Fruit fly (Drosophila melanogaster): ENCODE measurements around the gene bbg.
A peak's percentile ranks its signal among the peaks of the same experiment; 100 is the strongest.

bbg gene

dm6 chr3L:14536042-14536684 lies at the start of gene bbg, which contains the start of gene CG43246:
bbg (minus strand) TSS chr3L:14536276.
CG43246 (plus strand) TSS chr3L:14536634.
- TF ChIP-seq CTCF (optimal IDR thresholded peaks at IDR 0.05): no peak

dm6 chr3L:14583803-14584202 lies 47.7 kb upstream of the bbg start:
- TF ChIP-seq CTCF (optimal IDR thresholded peaks at IDR 0.05) (no peak), CG8478 (optimal IDR thresholded peaks at IDR 0.05) (no peak)

- TF ChIP-seq CG8478 (optimal IDR thresholded peaks at IDR 0.05) (no peak), CTCF (optimal IDR thresholded peaks at IDR 0.05) (no peak)
Observed at dm6 chr3L:14582736-14583135, 46.7 kb upstream of the bbg start.

- no peak for TF ChIP-seq CTCF (optimal IDR thresholded peaks at IDR 0.05)
- TF ChIP-seq CG8478 (optimal IDR thresholded peaks at IDR 0.05): no peak
Observed at dm6 chr3L:14580294-14580693, 44.2 kb upstream of the bbg start.

- TF ChIP-seq CTCF (optimal IDR thresholded peaks at IDR 0.05) (peak in 1 of 2 experiments; percentile 37), CG8478 (optimal IDR thresholded peaks at IDR 0.05) (no peak)
Observed at dm6 chr3L:14578896-14579295, 42.8 kb upstream of the bbg start.

- TF ChIP-seq CG8478 (optimal IDR thresholded peaks at IDR 0.05) (no peak), CTCF (optimal IDR thresholded peaks at IDR 0.05) (no peak)
Observed at dm6 chr3L:14575974-14576373, 39.9 kb upstream of the bbg start.

dm6 chr3L:14574649-14575048 lies 38.6 kb upstream of the bbg start:
- TF ChIP-seq CTCF (optimal IDR thresholded peaks at IDR 0.05) (no peak), CG8478 (optimal IDR thresholded peaks at IDR 0.05) (no peak)

- no peak for TF ChIP-seq CTCF (optimal IDR thresholded peaks at IDR 0.05)
- no peak for TF ChIP-seq CG8478 (optimal IDR thresholded peaks at IDR 0.05)
Observed at dm6 chr3L:14569620-14570537, 33.8 kb upstream of the bbg start.

- no peak for TF ChIP-seq CTCF (optimal IDR thresholded peaks at IDR 0.05)
- TF ChIP-seq CG8478 (optimal IDR thresholded peaks at IDR 0.05): no peak
Observed at dm6 chr3L:14567140-14567539, 31.1 kb upstream of the bbg start, which contains the start of gene CG42758. CG42758 (plus strand) TSS chr3L:14567440.

- TF ChIP-seq CTCF (optimal IDR thresholded peaks at IDR 0.05) (no peak), CG8478 (optimal IDR thresholded peaks at IDR 0.05) (no peak)
Observed at dm6 chr3L:14565134-14565587, 29.1 kb upstream of the bbg start.

- no peak for TF ChIP-seq CG8478 (optimal IDR thresholded peaks at IDR 0.05)
- no peak for TF ChIP-seq CTCF (optimal IDR thresholded peaks at IDR 0.05)
Observed at dm6 chr3L:14564404-14564803, 28.3 kb upstream of the bbg start.

dm6 chr3L:14563461-14563860 lies 27.4 kb upstream of the bbg start:
- TF ChIP-seq CTCF (optimal IDR thresholded peaks at IDR 0.05) (peak; percentile 22 to 50), CG8478 (optimal IDR thresholded peaks at IDR 0.05) (no peak)

- TF ChIP-seq CTCF (optimal IDR thresholded peaks at IDR 0.05) (peak; percentile 94), CG8478 (optimal IDR thresholded peaks at IDR 0.05) (no peak)
Observed at dm6 chr3L:14562672-14563071, 26.6 kb upstream of the bbg start.

dm6 chr3L:14560664-14561063 lies 24.6 kb upstream of the bbg start, which contains the start of gene Lk:
Lk (minus strand) TSS chr3L:14560764.
- TF ChIP-seq CG8478 (optimal IDR thresholded peaks at IDR 0.05): no peak

dm6 chr3L:14559659-14560058 lies 23.6 kb upstream of the bbg start, which contains the start of gene CG34039:
CG34039 (plus strand) TSS chr3L:14560000.
- TF ChIP-seq CTCF (optimal IDR thresholded peaks at IDR 0.05): no peak
- no peak for TF ChIP-seq CG8478 (optimal IDR thresholded peaks at IDR 0.05)

Measured in S2 (cell line).